Comparison of ENCODE assay signal across 3 worm cellular contexts in genomic region chrX:4395073-4395850, ce11.
TF ChIP-seq lines count a peak whose summit lies in the region.

No protein-coding gene starts in this region.

TF ChIP-seq in whole organism, L2 larva, 48 proteins besides CTCF, POLR2A, EP300 and RAD21 (continued from another document):
- TF ChIP-seq nhr-21 (tag; optimal IDR thresholded peaks at IDR 0.05; lab: Kevin White, UChicago) (peak; percentile 85), aly-2 (tag; optimal IDR thresholded peaks at IDR 0.05; lab: Kevin White, UChicago) (no peak), ztf-4 (tag; optimal IDR thresholded peaks at IDR 0.05; lab: Kevin White, UChicago) (no peak), nhr-12 (tag; optimal IDR thresholded peaks at IDR 0.05; lab: Kevin White, UChicago) (no peak), ama-1 (optimal IDR thresholded peaks at IDR 0.05; lab: Kevin White, UChicago) (no peak), elt-1 (tag; optimal IDR thresholded peaks at IDR 0.05; lab: Kevin White, UChicago) (no peak), unc-62 (GFP tag; optimal IDR thresholded peaks at IDR 0.05; lab: Kevin White, UChicago) (no peak), sem-4 (tag; optimal IDR thresholded peaks at IDR 0.05; lab: Kevin White, UChicago) (peak; percentile 22), ztf-1 (GFP tag; conservative IDR thresholded peaks at IDR 0.05; lab: Robert Waterston, UW) (no peak), nhr-25 (tag; optimal IDR thresholded peaks at IDR 0.05; lab: Kevin White, UChicago) (peak; percentile 78), nhr-77 (tag; optimal IDR thresholded peaks at IDR 0.05; lab: Kevin White, UChicago) (no peak), ceh-82 (tag; optimal IDR thresholded peaks at IDR 0.05; lab: Kevin White, UChicago) (peak; percentile 63), sma-9 (GFP tag; optimal IDR thresholded peaks at IDR 0.05; lab: Kevin White, UChicago) (peak; percentile 47), sma-9 (tag; optimal IDR thresholded peaks at IDR 0.05; lab: Kevin White, UChicago) (no peak), F13H6.1 (tag; optimal IDR thresholded peaks at IDR 0.05; lab: Kevin White, UChicago) (peak; percentile 79), nhr-11 (tag; optimal IDR thresholded peaks at IDR 0.05; lab: Kevin White, UChicago) (no peak), lin-39 (tag; optimal IDR thresholded peaks at IDR 0.05; lab: Kevin White, UChicago) (no peak), blmp-1 (tag; optimal IDR thresholded peaks at IDR 0.05; lab: Kevin White, UChicago; ENCODE audit: insufficient read depth) (no peak), mab-5 (tag; optimal IDR thresholded peaks at IDR 0.05; lab: Kevin White, UChicago) (peak; percentile 70), ZK546.5 (tag; optimal IDR thresholded peaks at IDR 0.05; lab: Kevin White, UChicago) (no peak), snpc-4 (tag; optimal IDR thresholded peaks at IDR 0.05; lab: Kevin White, UChicago) (peak; percentile 41), crh-2 (tag; optimal IDR thresholded peaks at IDR 0.05; lab: Kevin White, UChicago) (peak; percentile 89), nhr-23 (tag; optimal IDR thresholded peaks at IDR 0.05; lab: Kevin White, UChicago) (no peak), Y55F3AM.14 (GFP tag; optimal IDR thresholded peaks at IDR 0.05; lab: Kevin White, UChicago) (no peak), skn-1 (tag; optimal IDR thresholded peaks at IDR 0.05; lab: Kevin White, UChicago) (no peak)

TF ChIP-seq in whole organism, L4 larva, 104 proteins besides CTCF, POLR2A, EP300 and RAD21 (continued from another document and continues in another):
- TF ChIP-seq nhr-77 (tag; optimal IDR thresholded peaks at IDR 0.05; lab: Kevin White, UChicago), result peak; percentile 95
- peak; percentile 69 for TF ChIP-seq nhr-28 (tag; optimal IDR thresholded peaks at IDR 0.05; lab: Kevin White, UChicago)
- TF ChIP-seq F37D6.2 (tag; optimal IDR thresholded peaks at IDR 0.05; lab: Kevin White, UChicago), result peak; percentile 58
- TF ChIP-seq madf-9 (GFP tag; conservative IDR thresholded peaks at IDR 0.05; lab: Robert Waterston, UW), result peak; percentile 50; the same call in 1 of the 2 replicates
- TF ChIP-seq F49E8.2 (tag; optimal IDR thresholded peaks at IDR 0.05; lab: Kevin White, UChicago; ENCODE audit: borderline replicate concordance), result no peak
- TF ChIP-seq ceh-62 (tag; optimal IDR thresholded peaks at IDR 0.05; lab: Kevin White, UChicago), result no peak
- TF ChIP-seq mxl-2 (GFP tag; conservative IDR thresholded peaks at IDR 0.05; lab: Robert Waterston, UW), result no peak
- TF ChIP-seq mdl-1 (tag; optimal IDR thresholded peaks at IDR 0.05; lab: Kevin White, UChicago), result peak; percentile 0 to 50
- TF ChIP-seq daf-19 (GFP tag; conservative IDR thresholded peaks at IDR 0.05; lab: Robert Waterston, UW), result no peak
- TF ChIP-seq dve-1 (tag; optimal IDR thresholded peaks at IDR 0.05; lab: Kevin White, UChicago; ENCODE audit: insufficient read depth), result peak; percentile 94
- TF ChIP-seq dmd-6 (GFP tag; IDR thresholded peaks at IDR 0.05; lab: Robert Waterston, UW), result peak; percentile 66
- TF ChIP-seq daf-12 (tag; optimal IDR thresholded peaks at IDR 0.05; lab: Kevin White, UChicago), result no peak
- TF ChIP-seq nhr-41 (GFP tag; IDR thresholded peaks at IDR 0.05; lab: Robert Waterston, UW), result no peak
- TF ChIP-seq ceh-82 (tag; optimal IDR thresholded peaks at IDR 0.05; lab: Kevin White, UChicago), result no peak
- TF ChIP-seq ama-1 (optimal IDR thresholded peaks at IDR 0.05; lab: Kevin White, UChicago), result no peak
- peak; percentile 95 for TF ChIP-seq duxl-1 (tag; optimal IDR thresholded peaks at IDR 0.05; lab: Kevin White, UChicago; ENCODE audit: poor library complexity)
- TF ChIP-seq ZK337.2 (GFP tag; IDR thresholded peaks at IDR 0.05; lab: Robert Waterston, UW), result no peak
- no peak for TF ChIP-seq snpc-1.2 (GFP tag; IDR thresholded peaks at IDR 0.05; lab: Robert Waterston, UW)
- TF ChIP-seq unc-62 (GFP tag; optimal IDR thresholded peaks at IDR 0.05 in 1 of 2; lab: Kevin White, UChicago), result peak in 1 of 2 experiments; percentile 67
- TF ChIP-seq unc-62 (tag; optimal IDR thresholded peaks at IDR 0.05; lab: Kevin White, UChicago), result no peak
- no peak for TF ChIP-seq nhr-25 (tag; optimal IDR thresholded peaks at IDR 0.05; lab: Kevin White, UChicago; ENCODE audit: borderline replicate concordance, insufficient read depth)
- TF ChIP-seq nhr-6 (tag; optimal IDR thresholded peaks at IDR 0.05; lab: Kevin White, UChicago), result peak; percentile 84
- peak; percentile 64 for TF ChIP-seq zip-2 (tag; optimal IDR thresholded peaks at IDR 0.05; lab: Kevin White, UChicago)
- no peak for TF ChIP-seq lin-39 (tag; optimal IDR thresholded peaks at IDR 0.05; lab: Kevin White, UChicago)
- peak; percentile 84 for TF ChIP-seq spr-1 (tag; optimal IDR thresholded peaks at IDR 0.05; lab: Kevin White, UChicago)
- peak; percentile 33 to 89 for TF ChIP-seq daf-16 (GFP tag; optimal IDR thresholded peaks at IDR 0.05; lab: Kevin White, UChicago)
- TF ChIP-seq daf-16 (tag; optimal IDR thresholded peaks at IDR 0.05; lab: Kevin White, UChicago), result peak; percentile 74
- peak; percentile 91 for TF ChIP-seq mep-1 (tag; optimal IDR thresholded peaks at IDR 0.05; lab: Kevin White, UChicago)
- TF ChIP-seq lin-29 (GFP tag; IDR thresholded peaks at IDR 0.05; lab: Robert Waterston, UW), result peak; percentile 68; the same call in 1 of the 2 replicates
- no peak for TF ChIP-seq nhr-102 (tag; optimal IDR thresholded peaks at IDR 0.05; lab: Kevin White, UChicago)
- TF ChIP-seq F26F4.8 (GFP tag; conservative IDR thresholded peaks at IDR 0.05; lab: Robert Waterston, UW), result no peak
- TF ChIP-seq lim-7 (GFP tag; IDR thresholded peaks at IDR 0.05; lab: Robert Waterston, UW), result no peak
- no peak for TF ChIP-seq F44E2.7 (GFP tag; IDR thresholded peaks at IDR 0.05; lab: Robert Waterston, UW)
- peak; percentile 65 for TF ChIP-seq Y5F2A.4 (GFP tag; optimal IDR thresholded peaks at IDR 0.05; lab: Kevin White, UChicago)
- peak; percentile 36 for TF ChIP-seq nhr-10 (tag; optimal IDR thresholded peaks at IDR 0.05; lab: Kevin White, UChicago)
- no peak for TF ChIP-seq arid-1 (GFP tag; conservative IDR thresholded peaks at IDR 0.05; lab: Robert Waterston, UW)
- TF ChIP-seq mes-2 (tag; optimal IDR thresholded peaks at IDR 0.05; lab: Kevin White, UChicago; ENCODE audit: poor library complexity, severe bottlenecking), result peak; percentile 92
- peak; percentile 86 for TF ChIP-seq nhr-42 (GFP tag; IDR thresholded peaks at IDR 0.05; lab: Robert Waterston, UW)
- no peak for TF ChIP-seq attf-4 (tag; optimal IDR thresholded peaks at IDR 0.05; lab: Kevin White, UChicago)
- no peak for TF ChIP-seq lin-15B (tag; optimal IDR thresholded peaks at IDR 0.05; lab: Kevin White, UChicago)
- TF ChIP-seq zip-11 (GFP tag; IDR thresholded peaks at IDR 0.05; lab: Robert Waterston, UW), result no peak
- 0 out of 2 replicates have a peak, but pooled peaks have one; percentile 56 for TF ChIP-seq ceh-20 (GFP tag; IDR thresholded peaks at IDR 0.05; lab: Robert Waterston, UW)
- TF ChIP-seq gei-8 (GFP tag; optimal IDR thresholded peaks at IDR 0.05; lab: Kevin White, UChicago), result no peak
- no peak; the same call in 1 of the 2 replicates for TF ChIP-seq lin-38 (GFP tag; IDR thresholded peaks at IDR 0.05; lab: Robert Waterston, UW)
- no peak for TF ChIP-seq nhr-11 (tag; optimal IDR thresholded peaks at IDR 0.05; lab: Kevin White, UChicago)
- no peak for TF ChIP-seq T26A8.4 (GFP tag; IDR thresholded peaks at IDR 0.05; lab: Robert Waterston, UW)
- no peak for TF ChIP-seq sdz-12 (GFP tag; optimal IDR thresholded peaks at IDR 0.05; lab: Kevin White, UChicago)
- TF ChIP-seq hlh-30 (tag; optimal IDR thresholded peaks at IDR 0.05; lab: Kevin White, UChicago; ENCODE audit: insufficient read depth), result peak; percentile 71
- TF ChIP-seq spr-3 (GFP tag; optimal IDR thresholded peaks at IDR 0.05; lab: Kevin White, UChicago), result peak; percentile 65
- TF ChIP-seq zfp-2 (tag; optimal IDR thresholded peaks at IDR 0.05; lab: Kevin White, UChicago), result peak; percentile 12
- TF ChIP-seq ztf-11 (tag; optimal IDR thresholded peaks at IDR 0.05; lab: Kevin White, UChicago), result no peak
- TF ChIP-seq nhr-237 (tag; optimal IDR thresholded peaks at IDR 0.05; lab: Kevin White, UChicago), result no peak
- TF ChIP-seq dmd-9 (GFP tag; IDR thresholded peaks at IDR 0.05; lab: Robert Waterston, UW), result 0 out of 2 replicates have a peak, but pooled peaks have one; percentile 36
- TF ChIP-seq zfp-3 (GFP tag; conservative IDR thresholded peaks at IDR 0.05; lab: Robert Waterston, UW), result peak; percentile 55; the same call in 1 of the 2 replicates

TF ChIP-seq in whole organism, late embryonic, 69 proteins besides CTCF, POLR2A, EP300 and RAD21 (continued from another document):
- no peak for TF ChIP-seq ceh-19 (GFP tag; optimal IDR thresholded peaks at IDR 0.05; lab: Kevin White, UChicago)
- TF ChIP-seq odd-2 (tag; optimal IDR thresholded peaks at IDR 0.05; lab: Kevin White, UChicago), result no peak
- peak; percentile 6 for TF ChIP-seq unc-42 (tag; optimal IDR thresholded peaks at IDR 0.05; lab: Kevin White, UChicago)
- TF ChIP-seq hlh-30 (tag; optimal IDR thresholded peaks at IDR 0.05; lab: Kevin White, UChicago; ENCODE audit: insufficient read depth), result no peak
- TF ChIP-seq gmeb-2 (tag; optimal IDR thresholded peaks at IDR 0.05; lab: Kevin White, UChicago), result no peak
- TF ChIP-seq rnt-1 (tag; optimal IDR thresholded peaks at IDR 0.05; lab: Kevin White, UChicago), result no peak
- no peak for TF ChIP-seq pha-4 (tag; optimal IDR thresholded peaks at IDR 0.05; lab: Kevin White, UChicago)
- TF ChIP-seq zip-5 (tag; optimal IDR thresholded peaks at IDR 0.05; lab: Kevin White, UChicago), result no peak
- TF ChIP-seq pat-9 (tag; optimal IDR thresholded peaks at IDR 0.05; lab: Kevin White, UChicago), result no peak
- no peak for TF ChIP-seq ceh-45 (GFP tag; IDR thresholded peaks at IDR 0.05; lab: Robert Waterston, UW)
- TF ChIP-seq elt-2 (tag; optimal IDR thresholded peaks at IDR 0.05; lab: Kevin White, UChicago), result no peak
- TF ChIP-seq che-1 (tag; optimal IDR thresholded peaks at IDR 0.05; lab: Kevin White, UChicago), result no peak
- TF ChIP-seq nfya-1 (tag; optimal IDR thresholded peaks at IDR 0.05; lab: Kevin White, UChicago), result peak; percentile 58
- peak; percentile 41 for TF ChIP-seq ets-4 (tag; optimal IDR thresholded peaks at IDR 0.05; lab: Kevin White, UChicago)
- TF ChIP-seq K09A11.1 (tag; optimal IDR thresholded peaks at IDR 0.05; lab: Kevin White, UChicago; ENCODE audit: insufficient read depth), result peak; percentile 83
- peak; percentile 98 for TF ChIP-seq sdc-2 (tag; optimal IDR thresholded peaks at IDR 0.05; lab: Kevin White, UChicago)
- TF ChIP-seq ceh-18 (tag; optimal IDR thresholded peaks at IDR 0.05; lab: Kevin White, UChicago), result peak; percentile 61
- no peak for TF ChIP-seq sox-4 (tag; optimal IDR thresholded peaks at IDR 0.05; lab: Kevin White, UChicago)
TF ChIP-seq in whole organism, late embryonic: peak in this region for 12.
